Worm (Caenorhabditis elegans): ENCODE data around the gene snf-6.
A peak's percentile ranks its signal among the peaks of the same experiment; 100 is the strongest.

snf-6 gene

ce11 chrIII:1532777-1533473 lies at the start of gene snf-6:
snf-6 (minus strand) TSS chrIII:1532827.
- TF ChIP-seq zag-1 (tag; optimal IDR thresholded peaks at IDR 0.05) (no peak), mab-5 (tag; optimal IDR thresholded peaks at IDR 0.05) (no peak), lin-11 (tag; optimal IDR thresholded peaks at IDR 0.05) (no peak), C34F6.9 (tag; optimal IDR thresholded peaks at IDR 0.05) (peak; percentile 38), nhr-21 (tag; optimal IDR thresholded peaks at IDR 0.05) (no peak), sma-3 (GFP tag; optimal IDR thresholded peaks at IDR 0.05) (peak; percentile 33), nhr-6 (tag; optimal IDR thresholded peaks at IDR 0.05) (no peak), unc-55 (GFP tag; optimal IDR thresholded peaks at IDR 0.05) (peak; percentile 66), snpc-4 (tag; optimal IDR thresholded peaks at IDR 0.05) (no peak), nhr-237 (tag; optimal IDR thresholded peaks at IDR 0.05) (no peak), lin-39 (tag; optimal IDR thresholded peaks at IDR 0.05) (no peak), gmeb-1 (tag; optimal IDR thresholded peaks at IDR 0.05) (peak; percentile 92), alr-1 (tag; optimal IDR thresholded peaks at IDR 0.05) (no peak), crh-2 (tag; optimal IDR thresholded peaks at IDR 0.05) (peak; percentile 27), nhr-12 (tag; optimal IDR thresholded peaks at IDR 0.05) (no peak), R02D3.7 (tag; optimal IDR thresholded peaks at IDR 0.05) (no peak), aly-2 (tag; optimal IDR thresholded peaks at IDR 0.05) (no peak), ZK546.5 (tag; optimal IDR thresholded peaks at IDR 0.05) (no peak), unc-39 (tag; optimal IDR thresholded peaks at IDR 0.05) (no peak), skn-1 (tag; optimal IDR thresholded peaks at IDR 0.05) (no peak), Y55F3AM.14 (GFP tag; optimal IDR thresholded peaks at IDR 0.05) (no peak), nhr-77 (tag; optimal IDR thresholded peaks at IDR 0.05) (no peak), ama-1 (optimal IDR thresholded peaks at IDR 0.05) (no peak), lsy-2 (tag; optimal IDR thresholded peaks at IDR 0.05) (peak; percentile 47 to 62), unc-62 (GFP tag; optimal IDR thresholded peaks at IDR 0.05) (no peak), lin-13 (GFP tag; optimal IDR thresholded peaks at IDR 0.05) (peak; percentile 45), ceh-16 (tag; optimal IDR thresholded peaks at IDR 0.05) (no peak), ceh-82 (tag; optimal IDR thresholded peaks at IDR 0.05) (no peak), blmp-1 (tag; optimal IDR thresholded peaks at IDR 0.05; ENCODE audit: insufficient read depth) (no peak), nhr-11 (tag; optimal IDR thresholded peaks at IDR 0.05) (no peak), fos-1 (tag; optimal IDR thresholded peaks at IDR 0.05) (peak; percentile 12), nhr-25 (tag; optimal IDR thresholded peaks at IDR 0.05) (peak; percentile 15), sem-4 (tag; optimal IDR thresholded peaks at IDR 0.05) (peak; percentile 16)

ce11 chrIII:1580142-1580541 lies 47.5 kb upstream of the snf-6 start:
- TF ChIP-seq mdl-1 (tag; optimal IDR thresholded peaks at IDR 0.05): no peak
- TF ChIP-seq unc-62 (GFP tag; optimal IDR thresholded peaks at IDR 0.05): no peak

ce11 chrIII:1579001-1579400 lies 46.4 kb upstream of the snf-6 start:
- TF ChIP-seq egl-27 (tag; optimal IDR thresholded peaks at IDR 0.05) (no peak), crh-2 (tag; optimal IDR thresholded peaks at IDR 0.05) (no peak), R02D3.7 (tag; optimal IDR thresholded peaks at IDR 0.05) (no peak), nhr-77 (tag; optimal IDR thresholded peaks at IDR 0.05) (no peak), ceh-16 (tag; optimal IDR thresholded peaks at IDR 0.05) (no peak), gmeb-1 (tag; optimal IDR thresholded peaks at IDR 0.05) (no peak), lin-39 (tag; optimal IDR thresholded peaks at IDR 0.05) (no peak), aly-2 (tag; optimal IDR thresholded peaks at IDR 0.05) (no peak), sma-9 (GFP tag; optimal IDR thresholded peaks at IDR 0.05) (no peak), sma-9 (tag; optimal IDR thresholded peaks at IDR 0.05) (no peak), sem-4 (tag; optimal IDR thresholded peaks at IDR 0.05) (no peak), nhr-21 (tag; optimal IDR thresholded peaks at IDR 0.05) (no peak), ceh-82 (tag; optimal IDR thresholded peaks at IDR 0.05) (no peak), fos-1 (tag; optimal IDR thresholded peaks at IDR 0.05) (no peak), nhr-11 (tag; optimal IDR thresholded peaks at IDR 0.05) (no peak), ztf-11 (tag; optimal IDR thresholded peaks at IDR 0.05) (no peak), mab-5 (tag; optimal IDR thresholded peaks at IDR 0.05) (no peak), lin-11 (tag; optimal IDR thresholded peaks at IDR 0.05) (no peak), nhr-12 (tag; optimal IDR thresholded peaks at IDR 0.05) (no peak)
